Worm (Caenorhabditis elegans): Measurements from ENCODE around the gene pfd-1.
A peak's percentile ranks its signal among the peaks of the same experiment; 100 is the strongest.

Gene pfd-1

ce11 chrIV:11125604-11126003 is 24.3 kb upstream of the pfd-1 start:
- TF ChIP-seq nhr-28 (tag; optimal IDR thresholded peaks at IDR 0.05) (peak; percentile 15), unc-62 (GFP tag; optimal IDR thresholded peaks at IDR 0.05 in 1 of 2) (peak in 1 of 2 experiments; percentile 33), unc-62 (tag; optimal IDR thresholded peaks at IDR 0.05) (no peak), dpl-1 (GFP tag; optimal IDR thresholded peaks at IDR 0.05) (peak; percentile 73), cey-2 (tag; optimal IDR thresholded peaks at IDR 0.05; ENCODE audit: borderline replicate concordance, insufficient read depth) (no peak)

- no peak for TF ChIP-seq lsy-2 (tag; optimal IDR thresholded peaks at IDR 0.05)
- TF ChIP-seq nhr-102 (tag; optimal IDR thresholded peaks at IDR 0.05), result no peak
These were observed 24.1 kb upstream of the pfd-1 start, which contains the start of gene swsn-4 for ce11 chrIV:11126004-11126027. swsn-4 (plus strand) TSS chrIV:11126024.

- TF ChIP-seq unc-62 (GFP tag; optimal IDR thresholded peaks at IDR 0.05 in 1 of 2) (peak in 1 of 2 experiments; percentile 92), unc-62 (tag; optimal IDR thresholded peaks at IDR 0.05) (no peak), F26F4.8 (GFP tag; conservative IDR thresholded peaks at IDR 0.05) (no peak), set-16 (GFP tag; IDR thresholded peaks at IDR 0.05) (0 out of 2 replicates have a peak, but pooled peaks have one; percentile 6)
These were observed 23.9 kb upstream of the pfd-1 start for ce11 chrIV:11126028-11126427.

DNA sequence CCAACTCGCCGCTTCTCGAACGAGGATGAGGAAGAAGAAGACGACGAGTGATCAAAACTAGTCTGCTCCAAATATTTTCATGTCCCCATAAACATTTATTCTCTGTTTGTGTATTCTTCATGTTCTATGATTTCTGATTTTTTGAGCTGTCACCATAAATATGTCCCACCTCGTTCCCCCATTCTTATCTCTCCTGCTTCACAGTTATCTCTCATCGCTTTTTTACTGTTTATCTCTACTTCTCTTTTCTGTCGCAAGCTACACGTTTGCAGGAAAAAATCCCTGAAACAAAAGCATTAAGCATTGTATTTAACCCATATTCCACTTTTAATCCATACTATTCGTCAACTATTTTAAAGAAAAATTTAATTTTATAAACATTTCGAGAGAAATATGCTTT is 19.1 kb upstream of the pfd-1 start:
- TF ChIP-seq dve-1 (tag; optimal IDR thresholded peaks at IDR 0.05; ENCODE audit: insufficient read depth) (peak; percentile 69), daf-16 (GFP tag; optimal IDR thresholded peaks at IDR 0.05) (no peak), daf-16 (tag; optimal IDR thresholded peaks at IDR 0.05) (peak; percentile 83), nhr-77 (tag; optimal IDR thresholded peaks at IDR 0.05) (peak; percentile 32), lsy-2 (tag; optimal IDR thresholded peaks at IDR 0.05) (peak in 1 of 2 experiments; percentile 12), snpc-4 (tag; optimal IDR thresholded peaks at IDR 0.05) (no peak), daf-19 (GFP tag; conservative IDR thresholded peaks at IDR 0.05) (no peak), nhr-28 (tag; optimal IDR thresholded peaks at IDR 0.05) (peak; percentile 20), mep-1 (tag; optimal IDR thresholded peaks at IDR 0.05) (peak; percentile 47), zip-2 (tag; optimal IDR thresholded peaks at IDR 0.05) (no peak)

DNA sequence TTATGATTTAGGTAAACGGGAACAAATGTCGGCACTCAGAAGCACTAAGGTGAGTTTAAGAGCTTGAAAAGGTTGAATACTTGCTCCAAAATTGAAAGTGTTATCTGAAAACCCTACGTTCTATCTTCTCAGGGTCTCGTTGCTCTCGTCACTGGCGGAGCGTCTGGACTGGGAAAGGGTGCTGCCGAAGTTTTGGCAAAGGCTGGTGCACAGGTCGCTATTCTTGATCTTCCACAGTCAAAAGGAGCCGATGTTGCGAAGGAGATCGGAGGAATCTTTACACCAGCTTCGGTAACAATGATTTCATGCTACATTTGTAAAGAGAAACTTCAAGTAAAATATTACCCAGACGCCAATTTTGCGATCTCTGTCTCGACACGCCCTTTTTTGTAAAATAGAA is 18.6 kb upstream of the pfd-1 start, which contains the start of gene ard-1:
Gene ard-1 (plus strand): TSS at position 12 of the 400 bp plus-strand sequence.
- no peak for TF ChIP-seq ZK546.5 (tag; optimal IDR thresholded peaks at IDR 0.05)
- peak; percentile 10; the same call in 1 of the 2 replicates for TF ChIP-seq ctbp-1 (GFP tag; IDR thresholded peaks at IDR 0.05)

DNA sequence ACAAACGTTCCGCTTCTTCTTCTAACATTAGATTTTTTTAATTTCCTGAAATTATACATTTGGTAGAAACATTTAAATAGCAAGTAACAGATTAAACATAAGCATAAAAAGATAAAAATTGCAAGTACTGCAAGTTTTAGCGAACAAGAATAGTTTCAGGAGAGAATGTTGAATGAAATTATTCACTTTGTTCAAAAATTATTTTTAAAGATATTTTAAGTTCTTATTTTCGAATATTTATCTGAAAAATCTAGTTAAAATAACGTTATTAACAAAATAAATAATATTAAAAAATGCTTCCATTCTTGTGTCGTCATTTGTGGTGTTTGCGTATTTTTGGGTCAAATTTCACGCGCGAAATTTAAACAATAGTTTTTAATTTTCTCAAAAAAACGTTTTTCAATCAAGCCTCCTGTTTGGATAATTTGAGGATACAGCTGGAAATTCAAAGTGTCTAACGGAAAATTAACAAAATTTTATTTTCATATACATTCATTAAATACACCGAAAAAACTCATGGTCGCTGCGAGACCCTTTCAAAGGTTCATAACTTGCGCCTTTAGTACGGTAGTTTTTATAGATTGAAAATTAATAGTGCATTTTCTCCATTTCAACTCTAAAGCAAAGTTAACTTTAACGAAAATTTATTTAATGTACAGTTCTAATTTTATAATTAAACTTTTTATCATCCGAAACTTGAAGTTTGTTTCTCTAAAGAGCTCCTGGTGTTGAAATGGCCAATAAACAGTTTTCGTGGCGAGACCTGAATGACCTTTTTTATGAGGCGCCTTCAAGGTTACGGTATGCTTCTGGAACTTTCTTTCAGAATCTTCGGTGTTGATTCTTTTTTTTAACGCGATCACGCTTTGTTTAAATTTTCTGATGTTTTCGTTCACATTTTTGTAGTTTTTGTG is 7.3 kb upstream of the pfd-1 start, which contains the start of gene skih-2:
Gene skih-2 (minus strand): TSS at position 51 of the 914 bp plus-strand sequence.
- no peak for TF ChIP-seq hlh-11 (tag; optimal IDR thresholded peaks at IDR 0.05)
- TF ChIP-seq set-16 (GFP tag; IDR thresholded peaks at IDR 0.05), result no peak
- peak; percentile 40 for TF ChIP-seq lin-38 (GFP tag; IDR thresholded peaks at IDR 0.05)
- peak; percentile 15 for TF ChIP-seq nhr-6 (tag; optimal IDR thresholded peaks at IDR 0.05)
- TF ChIP-seq dpl-1 (GFP tag; optimal IDR thresholded peaks at IDR 0.05), result peak; percentile 93
- TF ChIP-seq snpc-1.2 (GFP tag; IDR thresholded peaks at IDR 0.05), result peak; percentile 21; the same call in 1 of the 2 replicates
- no peak for TF ChIP-seq Y5F2A.4 (GFP tag; optimal IDR thresholded peaks at IDR 0.05)
- TF ChIP-seq ZK546.5 (tag; optimal IDR thresholded peaks at IDR 0.05), result peak in 1 of 2 experiments; percentile 9
- peak in 1 of 2 experiments; percentile 78 for TF ChIP-seq lsy-2 (tag; optimal IDR thresholded peaks at IDR 0.05)
- peak; percentile 29 for TF ChIP-seq hlh-30 (tag; optimal IDR thresholded peaks at IDR 0.05; ENCODE audit: insufficient read depth)
- TF ChIP-seq nhr-77 (tag; optimal IDR thresholded peaks at IDR 0.05), result peak; percentile 7
- TF ChIP-seq cey-2 (tag; optimal IDR thresholded peaks at IDR 0.05; ENCODE audit: borderline replicate concordance, insufficient read depth), result no peak
- TF ChIP-seq F49E8.2 (tag; optimal IDR thresholded peaks at IDR 0.05; ENCODE audit: borderline replicate concordance), result peak; percentile 64
- TF ChIP-seq egl-27 (tag; optimal IDR thresholded peaks at IDR 0.05), result peak; percentile 36
- TF ChIP-seq T20F7.1 (GFP tag; optimal IDR thresholded peaks at IDR 0.05), result peak; percentile 40
- peak; percentile 32 for TF ChIP-seq unc-130 (GFP tag; optimal IDR thresholded peaks at IDR 0.05)
- peak; percentile 8 for TF ChIP-seq fkh-10 (GFP tag; optimal IDR thresholded peaks at IDR 0.05)
- TF ChIP-seq daf-16 (GFP tag; optimal IDR thresholded peaks at IDR 0.05), result no peak
- peak; percentile 34 for TF ChIP-seq daf-16 (tag; optimal IDR thresholded peaks at IDR 0.05)

Measured in whole organism, L4 larva.